Worm (Caenorhabditis elegans): ENCODE results near the gene srv-6.

DNA sequence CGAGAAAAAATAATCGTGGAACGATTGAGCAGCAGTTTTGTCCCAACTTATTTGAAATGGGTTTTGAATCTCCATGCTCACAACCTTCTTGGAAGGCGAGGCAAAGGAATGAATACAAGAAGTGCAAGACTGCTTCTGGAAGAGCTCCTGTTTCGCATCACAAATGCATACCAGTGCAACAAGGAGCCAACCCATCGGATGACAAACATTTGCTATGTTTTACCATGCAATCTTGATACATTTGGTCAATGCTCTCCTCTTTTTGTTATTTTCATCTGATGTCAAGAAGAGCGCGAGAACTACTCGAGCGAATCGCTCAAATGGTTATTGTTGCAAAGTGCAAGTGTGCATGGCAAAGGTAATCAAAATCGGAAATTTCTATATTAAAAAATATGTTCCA is 17.3 kb downstream of the srv-6 start, which contains the start of gene mec-18:
- TF ChIP-seq lin-14 (GFP tag; optimal IDR thresholded peaks at IDR 0.05) = no peak
- no peak for TF ChIP-seq ceh-82 (tag; optimal IDR thresholded peaks at IDR 0.05)
- TF ChIP-seq C04F5.9 (tag; optimal IDR thresholded peaks at IDR 0.05) = no peak
- TF ChIP-seq lin-15B (tag; optimal IDR thresholded peaks at IDR 0.05) = no peak
- TF ChIP-seq unc-62 (GFP tag; optimal IDR thresholded peaks at IDR 0.05) = no peak
- TF ChIP-seq pqm-1 (tag; optimal IDR thresholded peaks at IDR 0.05) = no peak
- no peak for TF ChIP-seq snpc-4 (tag; optimal IDR thresholded peaks at IDR 0.05)
- no peak for TF ChIP-seq nhr-77 (tag; optimal IDR thresholded peaks at IDR 0.05)
- TF ChIP-seq zag-1 (tag; optimal IDR thresholded peaks at IDR 0.05) = no peak
- TF ChIP-seq dsc-1 (tag; optimal IDR thresholded peaks at IDR 0.05) = no peak
